Worm (Caenorhabditis elegans) whole organism, L1 larva: Measurements from ENCODE around the gene oac-6.

Experiments used
- C16A3.4 ChIP-seq: fragments of 150-350 bp; optimal IDR thresholded peaks from 2 replicates; lab custom pipeline; 2014; ENCODE audit warnings: missing biosample characterization, missing genetic modification characterization
- C34B4.2 ChIP-seq: sonication (generic microtip); optimal IDR thresholded peaks from 2 replicates; lab custom pipeline; 2017; ENCODE audit warnings: mild to moderate bottlenecking, missing genetic modification characterization, missing compliant biosample characterization
- F16B12.6 ChIP-seq: fragments of 150-350 bp; optimal IDR thresholded peaks from 2 replicates; lab custom pipeline; 2014; ENCODE audit warnings: missing biosample characterization, missing genetic modification characterization
- Y116A8C.19 ChIP-seq: sonication (generic microtip); optimal IDR thresholded peaks from 2 replicates; lab custom pipeline; 2016; ENCODE audit warnings: missing compliant biosample characterization, missing genetic modification characterization, borderline replicate concordance
- aha-1 ChIP-seq: fragments of 150-350 bp; optimal IDR thresholded peaks from 2 replicates; lab custom pipeline; 2014; ENCODE audit warnings: missing biosample characterization, missing genetic modification characterization
- alr-1 ChIP-seq: fragments of 200-800 bp; sonication (Bioruptor generic); optimal IDR thresholded peaks from 2 replicates; lab custom pipeline; 2018; ENCODE audit warnings: borderline replicate concordance, mild to moderate bottlenecking, missing genetic modification characterization, missing compliant biosample characterization
- ama-1 ChIP-seq: fragments of 150-350 bp; optimal IDR thresholded peaks from 2 replicates; lab custom pipeline; 2014
- ceh-90 ChIP-seq: sonication (generic microtip); optimal IDR thresholded peaks from 2 replicates; lab custom pipeline; 2016; ENCODE audit warnings: missing genetic modification characterization, missing compliant biosample characterization
- ces-1 ChIP-seq: fragments of 150-350 bp; optimal IDR thresholded peaks from 2 replicates; lab custom pipeline; 2014; ENCODE audit warnings: missing biosample characterization, missing genetic modification reagents, missing genetic modification characterization
- dpl-1 ChIP-seq, 3 experiments: fragments of 150-350 bp in 2 of 3; sonication (generic microtip) in 1 of 3; optimal IDR thresholded peaks; 2 replicates each; lab custom pipeline; 2014 to 2017; ENCODE audit warnings: missing biosample characterization in 3 of 3, missing genetic modification characterization in 3 of 3, missing genetic modification reagents in 3 of 3
- dsc-1 ChIP-seq: sonication (generic microtip); optimal IDR thresholded peaks from 2 replicates; lab custom pipeline; 2016; ENCODE audit warnings: mild to moderate bottlenecking, missing genetic modification characterization, missing compliant biosample characterization
- efl-3 ChIP-seq: fragments of 200-800 bp; sonication (Bioruptor generic); optimal IDR thresholded peaks from 2 replicates; lab custom pipeline; 2018; ENCODE audit warnings: mild to moderate bottlenecking, missing genetic modification characterization, missing compliant biosample characterization
- ets-5 ChIP-seq: fragments of 200-800 bp; sonication (Bioruptor generic); IDR thresholded peaks from 2 replicates; pipeline ENCODE4 v1.3.6; 2022; ENCODE audit warnings: missing genetic modification characterization, missing compliant biosample characterization
- fkh-8 ChIP-seq: sonication (generic microtip); optimal IDR thresholded peaks from 2 replicates; lab custom pipeline; 2016; ENCODE audit warnings: mild to moderate bottlenecking, missing genetic modification characterization, missing compliant biosample characterization
- fos-1 ChIP-seq: fragments of 150-350 bp; optimal IDR thresholded peaks from 2 replicates; lab custom pipeline; 2014; ENCODE audit warnings: missing biosample characterization, missing genetic modification characterization
- hpl-2 ChIP-seq: fragments of 150-350 bp; optimal IDR thresholded peaks from 2 replicates; lab custom pipeline; 2014; ENCODE audit warnings: missing biosample characterization, missing genetic modification reagents, missing genetic modification characterization
- lin-13 ChIP-seq: fragments of 150-350 bp; optimal IDR thresholded peaks from 2 replicates; lab custom pipeline; 2014; ENCODE audit warnings: missing biosample characterization, missing genetic modification reagents, missing genetic modification characterization
- lin-14 ChIP-seq: fragments of 200-800 bp; sonication (Bioruptor generic); optimal IDR thresholded peaks from 2 replicates; lab custom pipeline; 2018; ENCODE audit warnings: mild to moderate bottlenecking, missing genetic modification characterization, moderate library complexity, missing compliant biosample characterization
- lin-15B ChIP-seq: fragments of 150-350 bp; sonication (generic microtip); optimal IDR thresholded peaks from 3 replicates; lab custom pipeline; 2014; ENCODE audit warnings: missing biosample characterization, missing genetic modification characterization
- lin-35 ChIP-seq, 2 experiments: fragments of 150-350 bp; optimal IDR thresholded peaks; 2 replicates each; lab custom pipeline; 2014; ENCODE audit warnings: missing biosample characterization in 2 of 2, missing genetic modification characterization in 2 of 2, missing genetic modification reagents in 2 of 2
- lin-39 ChIP-seq: fragments of 150-350 bp; optimal IDR thresholded peaks from 2 replicates; lab custom pipeline; 2014; ENCODE audit warnings: missing biosample characterization, missing genetic modification reagents, missing genetic modification characterization
- nhr-12 ChIP-seq: sonication (generic microtip); optimal IDR thresholded peaks from 2 replicates; lab custom pipeline; 2017; ENCODE audit warnings: missing biosample characterization, missing genetic modification characterization
- nhr-20 ChIP-seq: sonication (generic microtip); optimal IDR thresholded peaks from 2 replicates; lab custom pipeline; 2016; ENCODE audit warnings: mild to moderate bottlenecking, missing genetic modification characterization, missing compliant biosample characterization
- nhr-237 ChIP-seq: fragments of 150-350 bp; optimal IDR thresholded peaks from 2 replicates; lab custom pipeline; 2014; ENCODE audit warnings: missing biosample characterization, missing genetic modification characterization
- nhr-71 ChIP-seq: sonication (generic microtip); optimal IDR thresholded peaks from 2 replicates; lab custom pipeline; 2016; ENCODE audit warnings: mild to moderate bottlenecking, missing genetic modification characterization, moderate library complexity, missing compliant biosample characterization
- nhr-76 ChIP-seq: sonication (generic microtip); optimal IDR thresholded peaks from 2 replicates; lab custom pipeline; 2017; ENCODE audit warnings: missing biosample characterization, missing genetic modification characterization
- nhr-77 ChIP-seq: fragments of 150-350 bp; optimal IDR thresholded peaks from 2 replicates; lab custom pipeline; 2014; ENCODE audit warnings: missing biosample characterization, missing genetic modification characterization
- nhr-90 ChIP-seq: sonication (generic microtip); optimal IDR thresholded peaks from 2 replicates; lab custom pipeline; 2016; ENCODE audit warnings: mild to moderate bottlenecking, missing genetic modification characterization, missing compliant biosample characterization; ENCODE audit not compliant: poor library complexity
- pag-3 ChIP-seq: sonication (generic microtip); optimal IDR thresholded peaks from 2 replicates; lab custom pipeline; 2017; ENCODE audit warnings: missing genetic modification characterization, mild to moderate bottlenecking, missing compliant biosample characterization, antibody characterized with exemption, borderline replicate concordance; ENCODE audit not compliant: insufficient read depth
- pax-3 ChIP-seq: fragments of 200-800 bp; sonication (Bioruptor generic); optimal IDR thresholded peaks from 2 replicates; lab custom pipeline; 2018; ENCODE audit warnings: mild to moderate bottlenecking, missing genetic modification characterization, moderate library complexity, missing compliant biosample characterization
- pqm-1 ChIP-seq: sonication (generic microtip); optimal IDR thresholded peaks from 3 replicates; lab custom pipeline; 2017; ENCODE audit warnings: missing biosample characterization, missing genetic modification characterization
- sptf-1 ChIP-seq: fragments of 150-350 bp; optimal IDR thresholded peaks from 2 replicates; lab custom pipeline; 2014; ENCODE audit warnings: missing biosample characterization, missing genetic modification characterization
- swsn-7 ChIP-seq: sonication (generic microtip); optimal IDR thresholded peaks from 2 replicates; lab custom pipeline; 2016; ENCODE audit warnings: missing genetic modification characterization, missing compliant biosample characterization
- tlp-1 ChIP-seq: fragments of 150-350 bp; optimal IDR thresholded peaks from 2 replicates; lab custom pipeline; 2014; ENCODE audit warnings: missing biosample characterization, missing genetic modification characterization
- unc-30 ChIP-seq: sonication (generic microtip); optimal IDR thresholded peaks from 2 replicates; lab custom pipeline; 2017; ENCODE audit warnings: missing biosample characterization, missing genetic modification characterization
- unc-98 ChIP-seq: fragments of 200-800 bp; sonication (Bioruptor generic); IDR thresholded peaks from 2 replicates; pipeline ENCODE4 v1.3.6; 2022; ENCODE audit warnings: missing genetic modification characterization, missing compliant biosample characterization
- xbp-1 ChIP-seq: sonication (generic microtip); optimal IDR thresholded peaks from 2 replicates; lab custom pipeline; 2016; ENCODE audit warnings: missing genetic modification characterization, missing compliant biosample characterization
- ztf-4 ChIP-seq: fragments of 150-350 bp; optimal IDR thresholded peaks from 2 replicates; lab custom pipeline; 2014; ENCODE audit warnings: missing biosample characterization, missing genetic modification characterization

Gene oac-6

ce11 chrV:16299834-16300233 is 2.7 kb upstream of the oac-6 start:
- TF ChIP-seq xbp-1 (tag; lab: Kevin White, UChicago), result no peak
- no peak for TF ChIP-seq tlp-1 (tag; lab: Kevin White, UChicago)
- TF ChIP-seq lin-15B, result no peak
- TF ChIP-seq ets-5 (GFP tag; lab: Robert Waterston, UW), result no peak
- TF ChIP-seq C16A3.4, result no peak
- no peak for TF ChIP-seq ceh-90 (tag; lab: Kevin White, UChicago)
- peak; percentile 29 for TF ChIP-seq F16B12.6 (tag; lab: Kevin White, UChicago)
- no peak for TF ChIP-seq dpl-1 (GFP tag; optimal IDR thresholded peaks at IDR 0.05; lab: Kevin White, UChicago)

ce11 chrV:16300276-16300675 is 2.2 kb upstream of the oac-6 start, which contains the start of gene srbc-82:
TSS of gene srbc-82 (plus strand) at chrV:16300576.
- TF ChIP-seq ama-1 (lab: Kevin White, UChicago), result no peak
- TF ChIP-seq sptf-1 (tag; lab: Kevin White, UChicago), result no peak
- TF ChIP-seq C34B4.2 (tag; lab: Kevin White, UChicago), result no peak
- no peak for TF ChIP-seq lin-35 (GFP tag; optimal IDR thresholded peaks at IDR 0.05; lab: Kevin White, UChicago)
- no peak for TF ChIP-seq nhr-76 (tag; lab: Kevin White, UChicago)
- TF ChIP-seq nhr-237 (tag; lab: Kevin White, UChicago), result no peak
- TF ChIP-seq hpl-2 (GFP tag; lab: Kevin White, UChicago), result no peak
- TF ChIP-seq nhr-90 (tag; lab: Kevin White, UChicago), result no peak
- TF ChIP-seq fkh-8 (tag; lab: Kevin White, UChicago), result no peak
- no peak for TF ChIP-seq ztf-4
- no peak for TF ChIP-seq swsn-7
- TF ChIP-seq nhr-12 (tag; lab: Kevin White, UChicago), result no peak
- TF ChIP-seq ces-1 (GFP tag; lab: Kevin White, UChicago), result no peak
- TF ChIP-seq dsc-1 (tag; lab: Kevin White, UChicago), result no peak
- no peak for TF ChIP-seq pax-3 (tag; lab: Kevin White, UChicago)
- no peak for TF ChIP-seq nhr-71 (tag; lab: Kevin White, UChicago)

- TF ChIP-seq unc-98 (GFP tag; lab: Robert Waterston, UW) (no peak), alr-1 (no peak), pag-3 (no peak), fos-1 (no peak), nhr-77 (tag; lab: Kevin White, UChicago) (no peak), fkh-8 (tag; lab: Kevin White, UChicago) (no peak), ets-5 (GFP tag; lab: Robert Waterston, UW) (no peak), lin-13 (GFP tag; lab: Kevin White, UChicago) (no peak), efl-3 (GFP tag; lab: Kevin White, UChicago) (no peak), C16A3.4 (no peak)
Measured at ce11 chrV:16307253-16307652, 4.7 kb downstream of the oac-6 start, which contains the start of gene srxa-7. TSS of gene srxa-7 (plus strand) at chrV:16307553.

DNA sequence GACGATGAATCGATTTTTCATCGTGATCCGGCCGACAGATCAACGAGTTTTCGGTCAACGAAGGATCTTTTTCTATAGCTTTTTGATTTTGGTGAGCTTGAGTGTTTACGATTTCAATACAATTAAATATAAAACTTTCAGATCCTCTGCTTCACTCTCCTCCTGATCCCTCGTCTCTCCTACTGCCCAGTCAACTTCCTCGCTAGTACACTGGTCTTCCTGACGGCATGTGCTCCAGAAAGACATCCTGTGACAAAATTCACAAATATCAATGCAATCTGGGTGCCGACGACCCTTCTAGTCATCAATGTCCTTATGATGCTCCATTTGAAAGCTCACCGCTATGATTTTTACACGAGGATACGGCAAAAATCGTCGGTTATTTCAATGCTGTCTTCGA is 5.8 kb downstream of the oac-6 start:
- TF ChIP-seq alr-1 (no peak), ets-5 (GFP tag; lab: Robert Waterston, UW) (no peak), pqm-1 (no peak), nhr-90 (tag; lab: Kevin White, UChicago) (no peak), lin-14 (no peak), lin-39 (tag; lab: Kevin White, UChicago) (no peak), dpl-1 (GFP tag; optimal IDR thresholded peaks at IDR 0.05; lab: Kevin White, UChicago) (no peak), unc-30 (tag; lab: Kevin White, UChicago) (no peak), nhr-20 (tag; lab: Kevin White, UChicago) (no peak), Y116A8C.19 (tag; lab: Kevin White, UChicago) (no peak), aha-1 (tag; lab: Kevin White, UChicago) (no peak)
